Worm (Caenorhabditis elegans) whole organism, early embryonic: ENCODE results near the gene F52C6.3.

ENCODE experiments used
- aly-1 ChIP-seq: sonication (generic microtip); optimal IDR thresholded peaks from 2 replicates; lab custom pipeline; 2016; ENCODE audit warnings: missing genetic modification characterization, missing compliant biosample characterization
- ama-1 ChIP-seq: fragments of 150-350 bp; optimal IDR thresholded peaks from 2 replicates; lab custom pipeline; 2014
- flt-1 ChIP-seq: fragments of 200-800 bp; sonication (Bioruptor generic); IDR thresholded peaks from 2 replicates; pipeline ENCODE4 v1.3.6; 2022; ENCODE audit warnings: missing genetic modification characterization, missing compliant biosample characterization
- hmbx-1 ChIP-seq: sonication (generic microtip); optimal IDR thresholded peaks from 2 replicates; lab custom pipeline; 2016; ENCODE audit warnings: mild to moderate bottlenecking, missing genetic modification characterization, missing compliant biosample characterization
- hnd-1 ChIP-seq: sonication (generic microtip); optimal IDR thresholded peaks from 2 replicates; lab custom pipeline; 2016; ENCODE audit warnings: missing genetic modification characterization, missing compliant biosample characterization
- pes-1 ChIP-seq: fragments of 200-800 bp; sonication (Bioruptor generic); IDR thresholded peaks from 2 replicates; pipeline ENCODE4 v1.3.6; 2022; ENCODE audit warnings: missing genetic modification reagents, missing genetic modification characterization, missing compliant biosample characterization
- scrt-1 ChIP-seq: fragments of 200-800 bp; sonication (Bioruptor generic); IDR thresholded peaks from 2 replicates; pipeline ENCODE4 v1.3.6; 2022; ENCODE audit warnings: missing genetic modification characterization, missing compliant biosample characterization
- sea-1 ChIP-seq: fragments of 200-800 bp; sonication (Bioruptor generic); conservative IDR thresholded peaks from 2 replicates; pipeline ENCODE4 v1.3.6; 2022; ENCODE audit warnings: missing genetic modification characterization, missing compliant biosample characterization
- tbx-37 ChIP-seq: fragments of 200-800 bp; sonication (Bioruptor generic); conservative IDR thresholded peaks from 2 replicates; pipeline ENCODE4 v1.3.6; 2022; ENCODE audit warnings: missing genetic modification reagents, missing genetic modification characterization, missing compliant biosample characterization
- tra-4 ChIP-seq: sonication (generic microtip); optimal IDR thresholded peaks from 2 replicates; lab custom pipeline; 2017; ENCODE audit warnings: missing genetic modification characterization, missing compliant biosample characterization

- TF ChIP-seq sea-1 (GFP tag; lab: Robert Waterston, UW) = no peak
- no peak for TF ChIP-seq pes-1
- TF ChIP-seq ama-1 = no peak
- no peak for TF ChIP-seq tbx-37 (GFP tag; lab: Robert Waterston, UW)
- no peak for TF ChIP-seq hmbx-1 (tag; lab: Kevin White, UChicago)
- no peak for TF ChIP-seq tra-4 (tag; lab: Kevin White, UChicago)
- TF ChIP-seq scrt-1 (GFP tag; lab: Robert Waterston, UW) = no peak
- no peak for TF ChIP-seq flt-1 (GFP tag; lab: Robert Waterston, UW)
- no peak for TF ChIP-seq aly-1 (tag; lab: Kevin White, UChicago)
- no peak for TF ChIP-seq hnd-1 (tag; lab: Kevin White, UChicago)
These were observed 41.9 kb upstream of the F52C6.3 start, which contains the start of gene math-5 for ce11 chrII:1882705-1883104.
